Worm (Caenorhabditis elegans): ENCODE results near the gene srv-30.

ce11 chrIV:6263244-6263643 is 6.0 kb downstream of the srv-30 start, which contains the start of gene srv-28:
- no peak for TF ChIP-seq eor-1 (tag; optimal IDR thresholded peaks at IDR 0.05)
- no peak for TF ChIP-seq nhr-11 (tag; optimal IDR thresholded peaks at IDR 0.05)

Data from whole organism, L3 larva.